Fruit fly (Drosophila melanogaster) whole organism: ENCODE measurements around the gene GCS2alpha.
"Not testable (repeated sequence)": the region's sequence is repeated elsewhere in the genome, so short reads cannot be mapped to it uniquely, and the experiment has no call there.

ENCODE experiments used
- CG8478 ChIP-seq: fragments of >200 bp; optimal IDR thresholded peaks from 2 replicates; lab custom pipeline; 2018; ENCODE audit warnings: inconsistent platforms
- Dll ChIP-seq: fragments of >200 bp; optimal IDR thresholded peaks from 2 replicates; lab custom pipeline; 2017
- EcR ChIP-seq, 2 experiments: fragments of >200 bp; optimal IDR thresholded peaks; 2 replicates each; lab custom pipeline; 2017; ENCODE audit warnings: missing biosample characterization in 2 of 2, missing genetic modification characterization in 2 of 2, missing genetic modification reagents in 2 of 2
- pan ChIP-seq: fragments of >200 bp; optimal IDR thresholded peaks from 2 replicates; lab custom pipeline; 2017
- psq ChIP-seq: fragments of >200 bp; optimal IDR thresholded peaks from 2 replicates; lab custom pipeline; 2017
- usp ChIP-seq: fragments of >200 bp; optimal IDR thresholded peaks from 2 replicates; lab custom pipeline; 2017; ENCODE audit warnings: missing biosample characterization, missing genetic modification characterization, mixed read lengths

DNA sequence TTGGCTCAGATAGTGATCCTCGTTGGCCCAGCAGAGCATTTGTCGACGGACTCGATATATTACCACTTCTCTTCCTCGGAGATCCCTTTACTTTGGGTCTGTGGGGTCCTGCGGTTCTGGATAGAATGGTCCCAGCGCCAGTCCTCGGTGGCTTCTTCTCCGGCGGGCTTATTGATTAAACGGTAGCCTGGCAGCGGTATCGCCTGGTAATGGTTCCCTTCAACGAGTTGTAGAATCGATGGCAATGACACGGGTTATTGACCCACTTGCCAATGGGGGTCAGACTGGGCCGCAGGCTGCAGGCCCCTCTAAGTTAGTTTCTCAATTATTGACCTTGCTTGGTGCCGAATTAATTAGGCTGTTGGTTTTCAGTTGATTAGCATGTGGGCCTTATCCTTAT lies 15.9 kb upstream of the GCS2alpha start, which contains the start of gene CG32819:
- not testable (repeated sequence) for TF ChIP-seq usp (GFP tag; lab: Kevin White, UChicago); pan (lab: Kevin White, UChicago); Dll (lab: Kevin White, UChicago); psq (lab: Kevin White, UChicago); EcR (GFP tag; optimal IDR thresholded peaks at IDR 0.05; lab: Kevin White, UChicago); CG8478 (lab: Kevin White, UChicago)
